Worm (Caenorhabditis elegans) whole organism, early embryonic: Measurements from ENCODE around the gene chdh-1.

Experiments
- B0310.2 ChIP-seq: sonication (generic microtip); optimal IDR thresholded peaks from 2 replicates; lab custom pipeline; 2016; ENCODE audit warnings: mild to moderate bottlenecking, missing genetic modification characterization, missing compliant biosample characterization
- F13C5.2 ChIP-seq: sonication (generic microtip); optimal IDR thresholded peaks from 2 replicates; lab custom pipeline; 2017; ENCODE audit warnings: mild to moderate bottlenecking, missing genetic modification characterization, inconsistent platforms, missing compliant biosample characterization
- aly-1 ChIP-seq: sonication (generic microtip); optimal IDR thresholded peaks from 2 replicates; lab custom pipeline; 2016; ENCODE audit warnings: missing genetic modification characterization, missing compliant biosample characterization
- ama-1 ChIP-seq: fragments of 150-350 bp; optimal IDR thresholded peaks from 2 replicates; lab custom pipeline; 2014
- ceh-13 ChIP-seq: fragments of 200-800 bp; sonication (Bioruptor generic); optimal IDR thresholded peaks from 2 replicates; lab custom pipeline; 2018; ENCODE audit warnings: mild to moderate bottlenecking, missing genetic modification characterization, missing compliant biosample characterization
- ceh-36 ChIP-seq: sonication (generic microtip); optimal IDR thresholded peaks from 2 replicates; lab custom pipeline; 2016; ENCODE audit warnings: missing genetic modification characterization, inconsistent platforms, missing compliant biosample characterization
- ets-7 ChIP-seq: sonication (generic microtip); optimal IDR thresholded peaks from 2 replicates; lab custom pipeline; 2016; ENCODE audit warnings: missing genotype, missing genetic modification characterization, missing compliant biosample characterization
- flt-1 ChIP-seq: fragments of 200-800 bp; sonication (Bioruptor generic); IDR thresholded peaks from 2 replicates; pipeline ENCODE4 v1.3.6; 2022; ENCODE audit warnings: missing genetic modification characterization, missing compliant biosample characterization
- hmbx-1 ChIP-seq: sonication (generic microtip); optimal IDR thresholded peaks from 2 replicates; lab custom pipeline; 2016; ENCODE audit warnings: mild to moderate bottlenecking, missing genetic modification characterization, missing compliant biosample characterization
- hmg-4 ChIP-seq: fragments of 200-800 bp; sonication (Bioruptor generic); optimal IDR thresholded peaks from 2 replicates; lab custom pipeline; 2018; ENCODE audit warnings: mild to moderate bottlenecking, missing genetic modification characterization, missing compliant biosample characterization
- hnd-1 ChIP-seq: sonication (generic microtip); optimal IDR thresholded peaks from 2 replicates; lab custom pipeline; 2016; ENCODE audit warnings: missing genetic modification characterization, missing compliant biosample characterization
- pes-1 ChIP-seq: fragments of 200-800 bp; sonication (Bioruptor generic); IDR thresholded peaks from 2 replicates; pipeline ENCODE4 v1.3.6; 2022; ENCODE audit warnings: missing genetic modification reagents, missing genetic modification characterization, missing compliant biosample characterization
- scrt-1 ChIP-seq: fragments of 200-800 bp; sonication (Bioruptor generic); IDR thresholded peaks from 2 replicates; pipeline ENCODE4 v1.3.6; 2022; ENCODE audit warnings: missing genetic modification characterization, missing compliant biosample characterization
- sea-1 ChIP-seq: fragments of 200-800 bp; sonication (Bioruptor generic); conservative IDR thresholded peaks from 2 replicates; pipeline ENCODE4 v1.3.6; 2022; ENCODE audit warnings: missing genetic modification characterization, missing compliant biosample characterization
- tbx-11 ChIP-seq: fragments of 200-800 bp; sonication (Bioruptor generic); IDR thresholded peaks from 2 replicates; pipeline ENCODE4 v1.3.6; 2022; ENCODE audit warnings: missing genetic modification characterization, missing compliant biosample characterization
- tbx-37 ChIP-seq: fragments of 200-800 bp; sonication (Bioruptor generic); conservative IDR thresholded peaks from 2 replicates; pipeline ENCODE4 v1.3.6; 2022; ENCODE audit warnings: missing genetic modification reagents, missing genetic modification characterization, missing compliant biosample characterization
- tra-4 ChIP-seq: sonication (generic microtip); optimal IDR thresholded peaks from 2 replicates; lab custom pipeline; 2017; ENCODE audit warnings: missing genetic modification characterization, missing compliant biosample characterization

Gene chdh-1

ce11 chrII:8683933-8684332, 14.8 kb downstream of the chdh-1 start:
- TF ChIP-seq ceh-13 (GFP tag; lab: Kevin White, UChicago): no peak
- TF ChIP-seq tra-4: no peak
- TF ChIP-seq F13C5.2: no peak
- TF ChIP-seq scrt-1 (GFP tag; lab: Robert Waterston, UW): no peak
- no peak for TF ChIP-seq hnd-1 (tag; lab: Kevin White, UChicago)
- TF ChIP-seq ceh-36 (tag; lab: Kevin White, UChicago): no peak
- no peak for TF ChIP-seq aly-1 (tag; lab: Kevin White, UChicago)
- TF ChIP-seq flt-1: 0 out of 2 replicates have a peak, but pooled peaks have one; percentile 22

DNA sequence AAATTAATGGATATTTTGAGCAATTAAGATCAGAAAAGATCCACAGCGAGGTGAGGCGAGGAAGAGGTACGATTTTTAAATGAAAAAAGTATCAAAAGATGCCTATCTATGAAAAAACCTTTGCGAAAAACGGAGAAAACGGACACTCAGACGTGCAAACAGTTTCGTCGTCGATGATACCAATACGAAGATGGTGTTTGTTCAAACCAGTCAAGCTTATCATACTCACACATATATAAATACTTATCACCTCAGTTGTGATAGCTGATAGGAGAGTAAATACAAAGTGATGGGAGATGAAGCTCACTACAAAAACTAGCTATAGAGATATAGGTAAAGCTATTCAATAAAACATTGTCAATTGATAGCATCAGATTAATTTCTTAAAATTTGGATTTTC, 18.9 kb downstream of the chdh-1 start:
- TF ChIP-seq hnd-1 (tag; lab: Kevin White, UChicago) (no peak), pes-1 (GFP tag; lab: Robert Waterston, UW) (no peak), ceh-13 (GFP tag; lab: Kevin White, UChicago) (no peak), hmbx-1 (tag; lab: Kevin White, UChicago) (no peak), sea-1 (no peak), tbx-37 (GFP tag; lab: Robert Waterston, UW) (no peak), aly-1 (tag; lab: Kevin White, UChicago) (no peak), scrt-1 (GFP tag; lab: Robert Waterston, UW) (no peak)

- no peak for TF ChIP-seq tbx-37 (GFP tag; lab: Robert Waterston, UW)
- no peak for TF ChIP-seq B0310.2 (tag; lab: Kevin White, UChicago)
Observed at ce11 chrII:8675369-8675768, 23.4 kb downstream of the chdh-1 start.

ce11 chrII:8670835-8671234, 27.9 kb downstream of the chdh-1 start:
- no peak for TF ChIP-seq pes-1 (GFP tag; lab: Robert Waterston, UW)
- no peak for TF ChIP-seq flt-1
- TF ChIP-seq aly-1 (tag; lab: Kevin White, UChicago): no peak
- no peak for TF ChIP-seq ets-7 (tag; lab: Kevin White, UChicago)
- TF ChIP-seq F13C5.2: no peak
- TF ChIP-seq ama-1 (lab: Kevin White, UChicago): no peak
- TF ChIP-seq tra-4: no peak
- TF ChIP-seq hmg-4: no peak
- TF ChIP-seq ceh-13 (GFP tag; lab: Kevin White, UChicago): no peak
- no peak for TF ChIP-seq tbx-11 (GFP tag; lab: Robert Waterston, UW)
- no peak for TF ChIP-seq hnd-1 (tag; lab: Kevin White, UChicago)
- no peak for TF ChIP-seq sea-1
- no peak for TF ChIP-seq scrt-1 (GFP tag; lab: Robert Waterston, UW)
- TF ChIP-seq ceh-36 (tag; lab: Kevin White, UChicago): no peak
- no peak for TF ChIP-seq tbx-37 (GFP tag; lab: Robert Waterston, UW)
- TF ChIP-seq B0310.2 (tag; lab: Kevin White, UChicago): no peak
- no peak for TF ChIP-seq hmbx-1 (tag; lab: Kevin White, UChicago)

DNA sequence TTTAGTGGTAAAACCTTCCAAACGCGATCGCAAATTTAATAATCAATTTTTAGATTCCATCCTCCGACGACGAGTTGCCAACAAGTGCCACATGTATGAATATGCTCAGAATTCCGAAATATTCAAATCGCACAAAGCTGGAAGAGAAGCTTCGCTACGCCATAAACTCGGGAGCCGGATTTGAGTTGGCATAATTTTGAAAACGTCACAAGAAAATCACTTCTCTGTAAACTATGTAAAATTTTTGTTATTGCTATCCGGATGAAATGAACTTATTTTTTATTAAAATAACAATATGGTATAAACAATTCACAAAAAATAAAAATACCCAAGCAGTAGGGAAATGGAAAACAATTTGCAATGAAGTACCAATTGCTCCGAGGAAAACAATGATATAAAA, 29.9 kb downstream of the chdh-1 start:
- TF ChIP-seq hmg-4: no peak
- TF ChIP-seq B0310.2 (tag; lab: Kevin White, UChicago): no peak

ce11 chrII:8664533-8664932, 34.2 kb downstream of the chdh-1 start, which contains the start of gene etc-1:
Gene etc-1, plus strand, starts transcription at chrII:8664833.
- TF ChIP-seq pes-1 (GFP tag; lab: Robert Waterston, UW): no peak
- TF ChIP-seq ama-1 (lab: Kevin White, UChicago): no peak

DNA sequence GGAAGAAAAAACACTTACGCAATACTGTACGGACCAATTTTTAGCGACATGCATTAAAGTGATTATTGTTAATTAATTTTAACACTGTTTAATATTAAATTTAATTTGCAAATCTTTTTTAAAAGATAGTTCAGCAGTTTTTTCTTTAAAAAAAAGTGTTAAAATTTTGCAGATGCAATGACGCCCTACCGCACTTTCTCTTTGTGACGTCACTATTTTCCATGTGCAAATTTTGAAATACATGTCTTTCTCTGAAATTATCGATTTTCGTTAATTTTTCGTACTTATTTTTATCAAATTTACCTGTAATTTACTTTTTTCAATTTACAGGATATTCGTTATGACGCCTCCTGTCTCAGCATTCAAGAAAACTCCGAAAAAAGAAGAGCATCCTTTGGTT, 37.2 kb downstream of the chdh-1 start, which contains the start of the genes piga-1 and eif-2Bepsilon:
TSS of gene piga-1 (minus strand) at position 174 of the 400 bp plus-strand sequence.
TSS of gene eif-2Bepsilon (plus strand) at position 331 of the 400 bp plus-strand sequence.
- TF ChIP-seq scrt-1 (GFP tag; lab: Robert Waterston, UW) (no peak), pes-1 (GFP tag; lab: Robert Waterston, UW) (no peak), tbx-37 (GFP tag; lab: Robert Waterston, UW) (no peak), ets-7 (tag; lab: Kevin White, UChicago) (no peak)

DNA sequence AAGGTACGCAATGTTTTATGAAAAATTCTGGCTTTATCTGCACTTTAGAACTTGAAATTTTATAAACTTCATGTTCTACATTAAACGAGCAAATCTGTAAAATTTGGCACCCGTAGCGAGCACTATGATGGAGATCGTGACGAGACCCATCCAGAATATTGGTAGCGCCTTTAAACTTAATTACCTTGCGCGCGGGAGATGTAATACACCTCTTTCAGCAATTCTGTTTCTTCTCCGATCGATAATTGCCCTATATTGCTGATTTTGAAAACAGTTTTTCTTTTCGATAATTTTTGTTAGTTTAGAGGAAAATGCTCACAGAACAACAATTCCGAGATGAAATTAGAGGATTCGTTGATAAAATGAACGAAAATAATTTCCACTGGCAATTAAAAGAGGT, 39.9 kb downstream of the chdh-1 start, which contains the start of gene atg-10:
TSS of gene atg-10 (plus strand) at position 301 of the 400 bp plus-strand sequence.
- TF ChIP-seq hmg-4 (no peak), ets-7 (tag; lab: Kevin White, UChicago) (no peak), scrt-1 (GFP tag; lab: Robert Waterston, UW) (no peak), ceh-13 (GFP tag; lab: Kevin White, UChicago) (no peak), hnd-1 (tag; lab: Kevin White, UChicago) (no peak), B0310.2 (tag; lab: Kevin White, UChicago) (no peak), tbx-11 (GFP tag; lab: Robert Waterston, UW) (no peak), tbx-37 (GFP tag; lab: Robert Waterston, UW) (no peak), ceh-36 (tag; lab: Kevin White, UChicago) (no peak)

DNA sequence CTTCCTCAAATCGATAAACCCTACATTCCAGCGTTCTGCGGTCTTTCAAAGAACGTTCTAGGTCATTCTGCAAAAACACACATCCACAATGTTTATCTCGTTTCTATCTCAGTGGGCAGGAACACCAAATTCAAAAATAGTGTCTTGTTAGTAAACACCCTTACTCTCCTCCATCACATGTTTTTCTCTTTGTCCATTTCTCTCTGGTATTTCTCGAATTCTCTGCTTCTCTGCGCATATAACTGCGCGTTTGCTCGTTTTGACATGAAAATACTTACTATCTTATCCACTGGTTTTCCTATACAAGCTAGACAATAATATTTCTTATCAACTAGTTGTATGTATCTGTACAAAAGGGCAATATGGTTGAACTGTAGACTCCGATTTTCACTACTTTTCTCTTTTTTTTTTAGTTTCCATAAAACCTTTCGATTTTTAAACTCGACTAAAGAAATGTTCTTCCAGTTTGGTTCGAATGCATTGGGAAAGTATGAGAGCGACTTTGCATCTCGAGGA, 48.0 kb downstream of the chdh-1 start, which contains the start of gene pyr-1:
TSS of gene pyr-1 (plus strand) at position 466 of the 516 bp plus-strand sequence.
- no peak for TF ChIP-seq scrt-1 (GFP tag; lab: Robert Waterston, UW)
- no peak for TF ChIP-seq hnd-1 (tag; lab: Kevin White, UChicago)
- TF ChIP-seq tbx-37 (GFP tag; lab: Robert Waterston, UW): no peak
- TF ChIP-seq F13C5.2: no peak
- TF ChIP-seq B0310.2 (tag; lab: Kevin White, UChicago): no peak
- no peak for TF ChIP-seq tbx-11 (GFP tag; lab: Robert Waterston, UW)
